Comparison of ENCODE assay signal across 2 fruit fly cellular contexts in the genomic region with DNA sequence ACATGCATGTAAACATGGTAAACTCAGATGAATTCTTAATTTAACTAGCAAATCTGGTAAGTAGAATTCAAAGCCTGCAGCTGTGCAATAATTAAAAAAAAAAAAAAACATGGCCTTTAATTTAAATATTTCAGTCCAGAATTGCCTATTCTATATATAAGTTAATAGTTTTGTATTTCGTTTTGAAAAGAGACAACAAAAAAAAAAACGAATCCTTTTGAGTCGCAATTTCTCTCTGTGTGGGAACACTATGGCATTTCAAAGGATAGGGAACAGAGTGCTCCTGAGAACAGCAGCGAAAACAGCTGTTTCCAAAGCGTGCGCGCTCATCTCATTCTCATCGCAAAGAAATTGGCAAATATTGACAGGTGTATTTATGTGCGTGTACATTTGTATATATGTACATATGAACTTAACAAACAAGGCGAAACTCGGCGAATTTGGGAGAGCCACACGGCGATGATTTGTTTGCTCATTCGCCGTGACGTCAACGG.
TF ChIP-seq lines count a peak whose summit lies in the region.

No protein-coding gene starts in this region.

TF ChIP-seq in whole organism, embryonic, 481 proteins besides CTCF, POLR2A, EP300 and RAD21 (continued from another document and continues in another):
- TF ChIP-seq mirr (GFP tag; optimal IDR thresholded peaks at IDR 0.05; lab: Kevin White, UChicago) (peak; percentile 19), CrebB (tag; optimal IDR thresholded peaks at IDR 0.05; lab: Kevin White, UChicago) (peak; percentile 63), Fer2 (tag; optimal IDR thresholded peaks at IDR 0.05; lab: Kevin White, UChicago) (no peak), CG3726 (GFP tag; IDR thresholded peaks at IDR 0.05; lab: Robert Waterston, UW) (no peak), vfl (GFP tag; optimal IDR thresholded peaks at IDR 0.05; lab: Kevin White, UChicago) (peak; percentile 23), mam (GFP tag; optimal IDR thresholded peaks at IDR 0.05; lab: Kevin White, UChicago) (peak; percentile 49), zen (tag; optimal IDR thresholded peaks at IDR 0.05; lab: Kevin White, UChicago) (no peak), tup (GFP tag; optimal IDR thresholded peaks at IDR 0.05; lab: Kevin White, UChicago) (peak; percentile 14), CG9876 (GFP tag; optimal IDR thresholded peaks at IDR 0.05; lab: Kevin White, UChicago) (no peak), CG10147 (GFP tag; optimal IDR thresholded peaks at IDR 0.05; lab: Kevin White, UChicago) (peak; percentile 10), bigmax (GFP tag; optimal IDR thresholded peaks at IDR 0.05; lab: Kevin White, UChicago) (no peak), Optix (GFP tag; IDR thresholded peaks at IDR 0.05; lab: Robert Waterston, UW) (no peak), H2.0 (GFP tag; IDR thresholded peaks at IDR 0.05; lab: Robert Waterston, UW) (no peak), Dbx (GFP tag; IDR thresholded peaks at IDR 0.05; lab: Robert Waterston, UW) (peak; percentile 8; the same call in 1 of the 3 replicates), Stat92E (GFP tag; optimal IDR thresholded peaks at IDR 0.05; lab: Kevin White, UChicago) (no peak), CG13894 (tag; optimal IDR thresholded peaks at IDR 0.05; lab: Kevin White, UChicago) (peak; percentile 60), fd96Cb (tag; optimal IDR thresholded peaks at IDR 0.05; lab: Kevin White, UChicago) (peak; percentile 65), CG17328 (GFP tag; IDR thresholded peaks at IDR 0.05; lab: Robert Waterston, UW) (peak; percentile 34; the same call in 1 of the 2 replicates), CG15011 (GFP tag; optimal IDR thresholded peaks at IDR 0.05; lab: Kevin White, UChicago) (peak; percentile 9), bcd (GFP tag; optimal IDR thresholded peaks at IDR 0.05; lab: Kevin White, UChicago) (peak; percentile 67), Vsx1 (GFP tag; optimal IDR thresholded peaks at IDR 0.05; lab: Kevin White, UChicago) (peak; percentile 19), Ptx1 (GFP tag; IDR thresholded peaks at IDR 0.05; lab: Robert Waterston, UW) (peak; percentile 67), CG10654 (GFP tag; optimal IDR thresholded peaks at IDR 0.05; lab: Kevin White, UChicago) (peak; percentile 12), Sox100B (GFP tag; optimal IDR thresholded peaks at IDR 0.05; lab: Kevin White, UChicago) (peak; percentile 73), CG1602 (GFP tag; optimal IDR thresholded peaks at IDR 0.05; lab: Kevin White, UChicago) (peak; percentile 50), CG8388 (GFP tag; optimal IDR thresholded peaks at IDR 0.05; lab: Kevin White, UChicago) (peak; percentile 57), HHEX (GFP tag; optimal IDR thresholded peaks at IDR 0.05; lab: Kevin White, UChicago) (peak; percentile 72), hbn (GFP tag; IDR thresholded peaks at IDR 0.05; lab: Robert Waterston, UW; ENCODE audit: partially characterized antibody) (no peak), h (optimal IDR thresholded peaks at IDR 0.05; lab: Kevin White, UChicago) (no peak), fu2 (GFP tag; optimal IDR thresholded peaks at IDR 0.05; lab: Kevin White, UChicago) (peak; percentile 11), esg (GFP tag; conservative IDR thresholded peaks at IDR 0.05; lab: Robert Waterston, UW) (peak; percentile 60), seq (GFP tag; IDR thresholded peaks at IDR 0.05; lab: Robert Waterston, UW) (peak; percentile 54), CG17802 (tag; optimal IDR thresholded peaks at IDR 0.05; lab: Kevin White, UChicago) (no peak), CHES-1-like (GFP tag; optimal IDR thresholded peaks at IDR 0.05; lab: Kevin White, UChicago) (peak; percentile 9), gt (GFP tag; IDR thresholded peaks at IDR 0.05; lab: Robert Waterston, UW) (0 out of 2 replicates have a peak, but pooled peaks have one; percentile 13), CG13624 (GFP tag; optimal IDR thresholded peaks at IDR 0.05; lab: Kevin White, UChicago) (peak; percentile 29), onecut (GFP tag; IDR thresholded peaks at IDR 0.05; lab: Robert Waterston, UW) (0 out of 2 replicates have a peak, but pooled peaks have one; percentile 14), CG11398 (GFP tag; optimal IDR thresholded peaks at IDR 0.05; lab: Kevin White, UChicago) (no peak), dimm (GFP tag; IDR thresholded peaks at IDR 0.05; lab: Robert Waterston, UW) (0 out of 2 replicates have a peak, but pooled peaks have one; percentile 25), zen2 (GFP tag; IDR thresholded peaks at IDR 0.05; lab: Robert Waterston, UW; ENCODE audit: partially characterized antibody) (no peak), CG11085 (GFP tag; IDR thresholded peaks at IDR 0.05; lab: Robert Waterston, UW) (peak; percentile 46; the same call in 1 of the 2 replicates), CG12219 (GFP tag; optimal IDR thresholded peaks at IDR 0.05; lab: Kevin White, UChicago) (peak; percentile 12), exex (tag; optimal IDR thresholded peaks at IDR 0.05; lab: Kevin White, UChicago) (no peak), grau (tag; optimal IDR thresholded peaks at IDR 0.05; lab: Kevin White, UChicago) (peak; percentile 46), CG34376 (GFP tag; optimal IDR thresholded peaks at IDR 0.05; lab: Kevin White, UChicago) (peak; percentile 55), cad (GFP tag; optimal IDR thresholded peaks at IDR 0.05; lab: Kevin White, UChicago) (no peak), CG31441 (GFP tag; IDR thresholded peaks at IDR 0.05; lab: Robert Waterston, UW) (peak; percentile 65), kah (GFP tag; optimal IDR thresholded peaks at IDR 0.05; lab: Kevin White, UChicago) (no peak), CG6765 (GFP tag; optimal IDR thresholded peaks at IDR 0.05; lab: Kevin White, UChicago) (peak; percentile 64), ems (GFP tag; optimal IDR thresholded peaks at IDR 0.05; lab: Kevin White, UChicago) (no peak), ab (GFP tag; optimal IDR thresholded peaks at IDR 0.05; lab: Kevin White, UChicago) (no peak), Mad (GFP tag; optimal IDR thresholded peaks at IDR 0.05; lab: Kevin White, UChicago) (no peak), CG1832 (GFP tag; optimal IDR thresholded peaks at IDR 0.05; lab: Kevin White, UChicago) (no peak), CG1647 (GFP tag; optimal IDR thresholded peaks at IDR 0.05; lab: Kevin White, UChicago) (peak; percentile 49), wek (GFP tag; optimal IDR thresholded peaks at IDR 0.05; lab: Kevin White, UChicago) (peak; percentile 19), Atf-2 (GFP tag; optimal IDR thresholded peaks at IDR 0.05; lab: Kevin White, UChicago) (peak; percentile 21), CG18476 (GFP tag; optimal IDR thresholded peaks at IDR 0.05; lab: Kevin White, UChicago) (peak; percentile 13), sens-2 (GFP tag; IDR thresholded peaks at IDR 0.05; lab: Robert Waterston, UW) (no peak), CG4404 (GFP tag; IDR thresholded peaks at IDR 0.05; lab: Robert Waterston, UW) (peak; percentile 34; the same call in 1 of the 2 replicates), B-H1 (GFP tag; IDR thresholded peaks at IDR 0.05; lab: Robert Waterston, UW) (no peak), CG32532 (GFP tag; IDR thresholded peaks at IDR 0.05; lab: Robert Waterston, UW) (peak; percentile 53; the same call in 1 of the 2 replicates), az2 (GFP tag; optimal IDR thresholded peaks at IDR 0.05; lab: Kevin White, UChicago) (peak; percentile 57)

TF ChIP-seq in whole organism, prepupa, 60 proteins besides CTCF, POLR2A, EP300 and RAD21 (continued from another document):
- TF ChIP-seq CG8119 (GFP tag; IDR thresholded peaks at IDR 0.05; lab: Robert Waterston, UW) (peak; percentile 81), cyc (GFP tag; optimal IDR thresholded peaks at IDR 0.05; lab: Kevin White, UChicago) (peak; percentile 73), Lpt (GFP tag; optimal IDR thresholded peaks at IDR 0.05; lab: Kevin White, UChicago) (peak; percentile 44), Hr4 (GFP tag; optimal IDR thresholded peaks at IDR 0.05; lab: Kevin White, UChicago) (peak; percentile 67), CG1621 (tag; optimal IDR thresholded peaks at IDR 0.05; lab: Kevin White, UChicago) (peak; percentile 22), salr (GFP tag; optimal IDR thresholded peaks at IDR 0.05; lab: Kevin White, UChicago) (peak in 1 of 2 experiments; percentile 71), OdsH (GFP tag; optimal IDR thresholded peaks at IDR 0.05; lab: Kevin White, UChicago) (peak; percentile 76), esn (GFP tag; optimal IDR thresholded peaks at IDR 0.05; lab: Kevin White, UChicago) (peak; percentile 81), Sox14 (GFP tag; optimal IDR thresholded peaks at IDR 0.05; lab: Kevin White, UChicago) (peak; percentile 62), Hr39 (GFP tag; optimal IDR thresholded peaks at IDR 0.05; lab: Kevin White, UChicago) (peak; percentile 75)
